Worm (Caenorhabditis elegans): ENCODE results near the gene hsp-12.2.

The hsp-12.2 gene

ce11 chrIII:8093079-8093623 is 44.7 kb upstream of the hsp-12.2 start, which contains the start of gene K06H7.2 (continued):
- TF ChIP-seq nhr-28 (tag; optimal IDR thresholded peaks at IDR 0.05) (no peak), ceh-28 (tag; optimal IDR thresholded peaks at IDR 0.05) (no peak), lsy-12 (tag; optimal IDR thresholded peaks at IDR 0.05) (no peak), skn-1 (tag; optimal IDR thresholded peaks at IDR 0.05) (peak; percentile 44), R02D3.7 (tag; optimal IDR thresholded peaks at IDR 0.05) (no peak), lin-15B (tag; optimal IDR thresholded peaks at IDR 0.05) (peak; percentile 87), snpc-4 (tag; optimal IDR thresholded peaks at IDR 0.05) (peak; percentile 68), nhr-43 (tag; optimal IDR thresholded peaks at IDR 0.05; ENCODE audit: poor library complexity, severe bottlenecking) (no peak)

- TF ChIP-seq pha-4 (tag; optimal IDR thresholded peaks at IDR 0.05) (no peak), unc-39 (tag; optimal IDR thresholded peaks at IDR 0.05) (no peak), ztf-4 (tag; optimal IDR thresholded peaks at IDR 0.05) (no peak), ztf-11 (tag; optimal IDR thresholded peaks at IDR 0.05) (no peak)
Observed at ce11 chrIII:8098116-8098515, 39.8 kb upstream of the hsp-12.2 start, which contains the start of gene K06H7.8. TSS of gene K06H7.8 (minus strand) at chrIII:8098216.

- TF ChIP-seq snpc-4 (tag; optimal IDR thresholded peaks at IDR 0.05) (no peak), fkh-2 (tag; optimal IDR thresholded peaks at IDR 0.05) (no peak), nhr-76 (tag; optimal IDR thresholded peaks at IDR 0.05) (no peak), pqm-1 (tag; optimal IDR thresholded peaks at IDR 0.05) (no peak), unc-39 (tag; optimal IDR thresholded peaks at IDR 0.05) (no peak), sea-2 (GFP tag; optimal IDR thresholded peaks at IDR 0.05) (no peak), fos-1 (tag; optimal IDR thresholded peaks at IDR 0.05) (no peak), eor-1 (tag; optimal IDR thresholded peaks at IDR 0.05) (no peak), elt-3 (tag; optimal IDR thresholded peaks at IDR 0.05) (no peak), ceh-82 (tag; optimal IDR thresholded peaks at IDR 0.05) (no peak), ceh-16 (tag; optimal IDR thresholded peaks at IDR 0.05) (no peak), mml-1 (tag; optimal IDR thresholded peaks at IDR 0.05) (no peak), ceh-28 (tag; optimal IDR thresholded peaks at IDR 0.05) (no peak), egl-27 (tag; optimal IDR thresholded peaks at IDR 0.05) (no peak)
Observed at ce11 chrIII:8099022-8099421, 38.9 kb upstream of the hsp-12.2 start, which contains the start of gene K06H7.1. TSS of gene K06H7.1 (plus strand) at chrIII:8099322.

ce11 chrIII:8100960-8101359 is 36.9 kb upstream of the hsp-12.2 start, which contains the start of gene plk-1:
TSS of gene plk-1 (plus strand) at chrIII:8101348.
- peak; percentile 27 for TF ChIP-seq hmg-11 (tag; optimal IDR thresholded peaks at IDR 0.05)
- TF ChIP-seq daf-12 (tag; optimal IDR thresholded peaks at IDR 0.05) = no peak
- TF ChIP-seq lin-15B (tag; optimal IDR thresholded peaks at IDR 0.05) = peak; percentile 54
- TF ChIP-seq lin-39 (tag; optimal IDR thresholded peaks at IDR 0.05) = peak; percentile 62
- peak; percentile 15 for TF ChIP-seq nhr-25 (tag; optimal IDR thresholded peaks at IDR 0.05)
- peak; percentile 59 for TF ChIP-seq nfya-1 (tag; optimal IDR thresholded peaks at IDR 0.05; ENCODE audit: insufficient read depth)
- no peak for TF ChIP-seq eor-1 (tag; optimal IDR thresholded peaks at IDR 0.05)
- TF ChIP-seq pha-4 (tag; optimal IDR thresholded peaks at IDR 0.05) = peak; percentile 63
- TF ChIP-seq ceh-28 (tag; optimal IDR thresholded peaks at IDR 0.05) = no peak
- TF ChIP-seq R02D3.7 (tag; optimal IDR thresholded peaks at IDR 0.05) = peak; percentile 84
- TF ChIP-seq nhr-237 (tag; optimal IDR thresholded peaks at IDR 0.05) = no peak
- TF ChIP-seq elt-3 (tag; optimal IDR thresholded peaks at IDR 0.05) = no peak

ce11 chrIII:8105771-8106170 is 32.1 kb upstream of the hsp-12.2 start:
- TF ChIP-seq ZK546.5 (tag; optimal IDR thresholded peaks at IDR 0.05) (no peak), unc-39 (tag; optimal IDR thresholded peaks at IDR 0.05) (no peak), tbx-2 (tag; optimal IDR thresholded peaks at IDR 0.05) (no peak), lin-39 (tag; optimal IDR thresholded peaks at IDR 0.05) (no peak), lin-15B (tag; optimal IDR thresholded peaks at IDR 0.05) (no peak), fkh-2 (tag; optimal IDR thresholded peaks at IDR 0.05) (no peak), nhr-76 (tag; optimal IDR thresholded peaks at IDR 0.05) (no peak), nhr-25 (tag; optimal IDR thresholded peaks at IDR 0.05) (peak; percentile 10)

ce11 chrIII:8106476-8106875 is 31.4 kb upstream of the hsp-12.2 start:
- TF ChIP-seq mdl-1 (tag; optimal IDR thresholded peaks at IDR 0.05) = no peak
- no peak for TF ChIP-seq snpc-4 (tag; optimal IDR thresholded peaks at IDR 0.05)
- TF ChIP-seq lin-39 (tag; optimal IDR thresholded peaks at IDR 0.05) = peak; percentile 75
- TF ChIP-seq nhr-237 (tag; optimal IDR thresholded peaks at IDR 0.05) = no peak
- peak; percentile 66 for TF ChIP-seq nfya-1 (tag; optimal IDR thresholded peaks at IDR 0.05; ENCODE audit: insufficient read depth)
- no peak for TF ChIP-seq fkh-10 (GFP tag; optimal IDR thresholded peaks at IDR 0.05)
- TF ChIP-seq ceh-28 (tag; optimal IDR thresholded peaks at IDR 0.05) = no peak
- peak; percentile 70 for TF ChIP-seq hmg-11 (tag; optimal IDR thresholded peaks at IDR 0.05)
- TF ChIP-seq unc-39 (tag; optimal IDR thresholded peaks at IDR 0.05) = no peak
- TF ChIP-seq nhr-25 (tag; optimal IDR thresholded peaks at IDR 0.05) = no peak
- no peak for TF ChIP-seq mml-1 (tag; optimal IDR thresholded peaks at IDR 0.05)
- no peak for TF ChIP-seq nhr-28 (tag; optimal IDR thresholded peaks at IDR 0.05)
- TF ChIP-seq ama-1 (optimal IDR thresholded peaks at IDR 0.05) = no peak
- peak; percentile 45 for TF ChIP-seq pha-4 (tag; optimal IDR thresholded peaks at IDR 0.05)
- TF ChIP-seq elt-2 (tag; optimal IDR thresholded peaks at IDR 0.05) = peak; percentile 28
- no peak for TF ChIP-seq nhr-77 (tag; optimal IDR thresholded peaks at IDR 0.05)
- no peak for TF ChIP-seq ceh-82 (tag; optimal IDR thresholded peaks at IDR 0.05)
- TF ChIP-seq fos-1 (tag; optimal IDR thresholded peaks at IDR 0.05) = no peak
- TF ChIP-seq nhr-67 (tag; optimal IDR thresholded peaks at IDR 0.05) = no peak
- TF ChIP-seq eor-1 (tag; optimal IDR thresholded peaks at IDR 0.05) = no peak
- no peak for TF ChIP-seq lsy-12 (tag; optimal IDR thresholded peaks at IDR 0.05)
- no peak for TF ChIP-seq elt-3 (tag; optimal IDR thresholded peaks at IDR 0.05)

Measured in whole organism, L3 larva.